Fruit fly (Drosophila melanogaster) whole organism, prepupa: ENCODE measurements around the gene Art3.
A peak's percentile ranks its signal among the peaks of the same experiment; 100 is the strongest.

Experiments
- CG10631 ChIP-seq: fragments of 200-800 bp; sonication (Bioruptor generic); optimal IDR thresholded peaks from 2 replicates; lab custom pipeline; 2016; ENCODE audit warnings: missing biosample characterization, missing genetic modification characterization
- CG10669 ChIP-seq: fragments of 200-800 bp; sonication (Bioruptor generic); optimal IDR thresholded peaks from 3 replicates; lab custom pipeline; 2018; ENCODE audit warnings: missing biosample characterization, mild to moderate bottlenecking, missing genetic modification characterization, moderate library complexity
- CG11294 ChIP-seq: fragments of 200-800 bp; sonication (Bioruptor generic); IDR thresholded peaks from 2 replicates; pipeline ENCODE4 v1.3.6; 2022; ENCODE audit warnings: missing biosample characterization, missing genetic modification characterization
- CG11762 ChIP-seq: fragments of 200-800 bp; sonication (Bioruptor generic); optimal IDR thresholded peaks from 3 replicates; lab custom pipeline; 2016; ENCODE audit warnings: missing biosample characterization, missing genetic modification characterization; ENCODE audit not compliant: insufficient read depth
- CG11902 ChIP-seq: fragments of 200-800 bp; sonication (Bioruptor generic); optimal IDR thresholded peaks from 3 replicates; lab custom pipeline; 2016; ENCODE audit warnings: missing biosample characterization, missing genetic modification characterization
- CG15336 ChIP-seq: fragments of 200-800 bp; sonication (Bioruptor generic); IDR thresholded peaks from 2 replicates; pipeline ENCODE4 v1.3.6; 2022; ENCODE audit warnings: missing biosample characterization, missing genetic modification characterization
- CG1621 ChIP-seq: fragments of 200-800 bp; sonication (Bioruptor generic); optimal IDR thresholded peaks from 3 replicates; lab custom pipeline; 2018; ENCODE audit warnings: missing biosample characterization, mild to moderate bottlenecking, missing genetic modification characterization
- CG31627 ChIP-seq: fragments of 200-800 bp; sonication (Bioruptor generic); optimal IDR thresholded peaks from 3 replicates; lab custom pipeline; 2016; ENCODE audit warnings: missing biosample characterization, missing genetic modification characterization
- CG34406 ChIP-seq: fragments of 200-800 bp; sonication (Bioruptor generic); optimal IDR thresholded peaks from 3 replicates; lab custom pipeline; 2016; ENCODE audit warnings: missing biosample characterization, missing genetic modification characterization
- CG3919 ChIP-seq: fragments of 200-800 bp; sonication (Bioruptor generic); optimal IDR thresholded peaks from 3 replicates; lab custom pipeline; 2016; ENCODE audit warnings: missing biosample characterization, missing genetic modification characterization
- CG6276 ChIP-seq: fragments of 200-800 bp; sonication (Bioruptor generic); optimal IDR thresholded peaks from 2 replicates; lab custom pipeline; 2017; ENCODE audit warnings: missing biosample characterization, mild to moderate bottlenecking, missing genetic modification characterization
- CG6792 ChIP-seq: fragments of 200-800 bp; sonication (Bioruptor generic); optimal IDR thresholded peaks from 3 replicates; lab custom pipeline; 2016; ENCODE audit warnings: missing biosample characterization, missing genetic modification characterization
- CG6854 ChIP-seq: fragments of 200-800 bp; sonication (Bioruptor generic); optimal IDR thresholded peaks from 2 replicates; lab custom pipeline; 2017; ENCODE audit warnings: missing biosample characterization, mild to moderate bottlenecking, missing genetic modification characterization
- CG8119 ChIP-seq: fragments of 200-800 bp; sonication (Bioruptor generic); IDR thresholded peaks from 3 replicates; pipeline ENCODE4 v1.3.6; 2022; ENCODE audit warnings: missing biosample characterization, missing genetic modification characterization
- CG8319 ChIP-seq: fragments of 200-800 bp; sonication (Bioruptor generic); optimal IDR thresholded peaks from 3 replicates; lab custom pipeline; 2016; ENCODE audit warnings: missing biosample characterization, missing genetic modification characterization
- CG8632 ChIP-seq: fragments of 200-800 bp; sonication (Bioruptor generic); optimal IDR thresholded peaks from 3 replicates; lab custom pipeline; 2016; ENCODE audit warnings: missing biosample characterization, missing genetic modification characterization
- CG9139 ChIP-seq: fragments of 200-800 bp; sonication (Bioruptor generic); optimal IDR thresholded peaks from 3 replicates; lab custom pipeline; 2017; ENCODE audit warnings: missing biosample characterization, mild to moderate bottlenecking, missing genetic modification characterization
- Eip78C ChIP-seq: fragments of 200-800 bp; sonication (Bioruptor generic); peaks from one replicate; lab custom pipeline; 2016; ENCODE audit warnings: missing biosample characterization, missing genetic modification characterization
- Ets96B ChIP-seq: fragments of 200-800 bp; optimal IDR thresholded peaks from 2 replicates; lab custom pipeline; 2019; ENCODE audit warnings: missing biosample characterization, mild to moderate bottlenecking, missing genetic modification characterization, moderate library complexity
- Gug ChIP-seq: fragments of 200-800 bp; sonication (Bioruptor generic); IDR thresholded peaks from 2 replicates; pipeline ENCODE4 v1.3.6; 2022; ENCODE audit warnings: missing biosample characterization, missing genetic modification characterization
- Hr38 ChIP-seq: sonication (Bioruptor generic); optimal IDR thresholded peaks from 2 replicates; lab custom pipeline; 2016; ENCODE audit warnings: missing biosample characterization, missing genetic modification characterization
- Hr39 ChIP-seq: fragments of 200-800 bp; sonication (Bioruptor generic); optimal IDR thresholded peaks from 2 replicates; lab custom pipeline; 2016; ENCODE audit warnings: missing biosample characterization, missing genetic modification characterization
- Hr4 ChIP-seq: fragments of 200-800 bp; sonication (Bioruptor generic); optimal IDR thresholded peaks from 3 replicates; lab custom pipeline; 2016; ENCODE audit warnings: missing biosample characterization, missing genetic modification characterization
- Met ChIP-seq: fragments of 200-800 bp; sonication (Bioruptor generic); optimal IDR thresholded peaks from 3 replicates; lab custom pipeline; 2016; ENCODE audit warnings: missing biosample characterization, missing genetic modification characterization
- OdsH ChIP-seq: fragments of 200-800 bp; sonication (Bioruptor generic); optimal IDR thresholded peaks from 3 replicates; lab custom pipeline; 2016; ENCODE audit warnings: missing biosample characterization, missing genetic modification characterization
- Smox ChIP-seq: fragments of 200-800 bp; sonication (Bioruptor generic); optimal IDR thresholded peaks from 3 replicates; lab custom pipeline; 2016; ENCODE audit warnings: missing biosample characterization, missing genetic modification characterization
- Sox102F ChIP-seq: fragments of 200-800 bp; sonication (Bioruptor generic); optimal IDR thresholded peaks from 2 replicates; lab custom pipeline; 2016; ENCODE audit warnings: missing biosample characterization, mild to moderate bottlenecking, missing genetic modification characterization
- Sox14 ChIP-seq: fragments of 200-800 bp; sonication (Bioruptor generic); optimal IDR thresholded peaks from 3 replicates; lab custom pipeline; 2016; ENCODE audit warnings: missing biosample characterization, missing genetic modification characterization
- Sox15 ChIP-seq: fragments of 200-800 bp; sonication (Bioruptor generic); optimal IDR thresholded peaks from 3 replicates; lab custom pipeline; 2016; ENCODE audit warnings: missing biosample characterization, missing genetic modification characterization
- achi ChIP-seq: fragments of 200-800 bp; sonication (Bioruptor generic); optimal IDR thresholded peaks from 3 replicates; lab custom pipeline; 2016; ENCODE audit warnings: missing biosample characterization, missing genetic modification characterization
- acj6 ChIP-seq: fragments of 200-800 bp; sonication (Bioruptor generic); optimal IDR thresholded peaks from 3 replicates; lab custom pipeline; 2016; ENCODE audit warnings: missing biosample characterization, missing genetic modification characterization
- cyc ChIP-seq: fragments of 200-800 bp; sonication (Bioruptor generic); optimal IDR thresholded peaks from 3 replicates; lab custom pipeline; 2016; ENCODE audit warnings: missing biosample characterization, missing genetic modification characterization
- dsx ChIP-seq: fragments of 200-800 bp; optimal IDR thresholded peaks from 3 replicates; lab custom pipeline; 2019; ENCODE audit warnings: missing biosample characterization, mild to moderate bottlenecking, missing genetic modification characterization, moderate library complexity; ENCODE audit not compliant: poor library complexity, severe bottlenecking
- esn ChIP-seq: fragments of 200-800 bp; sonication (Bioruptor generic); optimal IDR thresholded peaks from 2 replicates; lab custom pipeline; 2016; ENCODE audit warnings: missing biosample characterization, mild to moderate bottlenecking, missing genetic modification characterization, moderate library complexity
- fkh ChIP-seq: fragments of 200-800 bp; sonication (Bioruptor generic); optimal IDR thresholded peaks from 3 replicates; lab custom pipeline; 2017; ENCODE audit warnings: missing biosample characterization, mild to moderate bottlenecking, missing genetic modification characterization, moderate library complexity
- lz ChIP-seq: fragments of 200-800 bp; sonication (Bioruptor generic); optimal IDR thresholded peaks from 3 replicates; lab custom pipeline; 2016; ENCODE audit warnings: missing biosample characterization, missing genetic modification characterization
- net ChIP-seq: fragments of 200-800 bp; sonication (Bioruptor generic); optimal IDR thresholded peaks from 3 replicates; lab custom pipeline; 2016; ENCODE audit warnings: missing biosample characterization, missing genetic modification characterization
- pdm3 ChIP-seq: fragments of 200-800 bp; sonication (Bioruptor generic); optimal IDR thresholded peaks from 3 replicates; lab custom pipeline; 2016; ENCODE audit warnings: missing biosample characterization, missing genetic modification characterization
- salr ChIP-seq, 2 experiments: fragments of 200-800 bp; sonication (Bioruptor generic); optimal IDR thresholded peaks; 3 replicates each; lab custom pipeline; 2016 to 2018; ENCODE audit warnings: missing biosample characterization in 2 of 2, missing genetic modification characterization in 2 of 2, mild to moderate bottlenecking in 1 of 2
- spab ChIP-seq: fragments of 200-800 bp; sonication (Bioruptor generic); optimal IDR thresholded peaks from 2 replicates; lab custom pipeline; 2017; ENCODE audit warnings: missing biosample characterization, mild to moderate bottlenecking, missing genetic modification characterization, missing genetic modification reagents
- svp ChIP-seq: fragments of 200-800 bp; sonication (Bioruptor generic); peaks from one replicate; lab custom pipeline; 2016; ENCODE audit warnings: missing biosample characterization, missing genetic modification characterization
- topi ChIP-seq: fragments of 200-800 bp; sonication (Bioruptor generic); optimal IDR thresholded peaks from 3 replicates; lab custom pipeline; 2016; ENCODE audit warnings: missing biosample characterization, missing genetic modification characterization
- vri ChIP-seq: fragments of 200-800 bp; sonication (Bioruptor generic); optimal IDR thresholded peaks from 3 replicates; lab custom pipeline; 2016; ENCODE audit warnings: missing biosample characterization, mild to moderate bottlenecking, missing genetic modification characterization

The Art3 gene

dm6 chr3R:15229329-15229876 lies at the start of gene Art3, which contains the start of gene mRpS10 (continued):
- TF ChIP-seq spab (peak; percentile 100), Hr4 (GFP tag; lab: Kevin White, UChicago) (peak; percentile 100), OdsH (GFP tag; lab: Kevin White, UChicago) (peak; percentile 100), achi (GFP tag; lab: Kevin White, UChicago) (peak; percentile 99), CG10631 (peak; percentile 100), CG6276 (GFP tag; lab: Kevin White, UChicago) (peak; percentile 99), CG15336 (peak; percentile 100), Sox102F (GFP tag; lab: Kevin White, UChicago) (peak; percentile 99), CG6792 (peak; percentile 100)

dm6 chr3R:15277926-15278869 lies 49.0 kb upstream of the Art3 start, which contains the start of the genes MRG15 and Tm1:
MRG15 (minus strand) TSS chr3R:15278109.
Tm1 (plus strand) TSS chr3R:15278220.
- no peak for TF ChIP-seq spab
- peak; percentile 31 for TF ChIP-seq fkh
- TF ChIP-seq dsx (GFP tag; lab: Kevin White, UChicago): peak; percentile 91
- no peak for TF ChIP-seq CG11294 (GFP tag; lab: Robert Waterston, UW)
- TF ChIP-seq Sox14 (GFP tag; lab: Kevin White, UChicago): peak; percentile 10
- TF ChIP-seq CG8632 (GFP tag; lab: Kevin White, UChicago): no peak
- TF ChIP-seq Eip78C (GFP tag; lab: Kevin White, UChicago): peak; percentile 56
- peak; percentile 57 for TF ChIP-seq vri (GFP tag; lab: Kevin White, UChicago)
- TF ChIP-seq OdsH (GFP tag; lab: Kevin White, UChicago): no peak
- peak; percentile 10 for TF ChIP-seq svp (GFP tag; lab: Kevin White, UChicago)
- no peak for TF ChIP-seq pdm3 (GFP tag; lab: Kevin White, UChicago)
- TF ChIP-seq Hr39 (GFP tag; lab: Kevin White, UChicago): peak; percentile 1

- TF ChIP-seq lz (GFP tag; lab: Kevin White, UChicago): peak; percentile 97
- TF ChIP-seq CG31627 (GFP tag; lab: Kevin White, UChicago): peak; percentile 97
- TF ChIP-seq salr (GFP tag; optimal IDR thresholded peaks at IDR 0.05; lab: Kevin White, UChicago): peak; percentile 28 to 92
- TF ChIP-seq Hr38: no peak
- peak; percentile 96 for TF ChIP-seq Sox15 (GFP tag; lab: Kevin White, UChicago)
- peak; percentile 94 for TF ChIP-seq spab
- TF ChIP-seq CG15336: peak; percentile 98
- TF ChIP-seq acj6 (GFP tag; lab: Kevin White, UChicago): peak; percentile 97
- TF ChIP-seq CG1621 (tag; lab: Kevin White, UChicago): peak; percentile 93
- TF ChIP-seq CG8319 (GFP tag; lab: Kevin White, UChicago): peak; percentile 95
- peak; percentile 96 for TF ChIP-seq CG6792
- peak; percentile 98 for TF ChIP-seq esn (GFP tag; lab: Kevin White, UChicago)
- peak; percentile 97 for TF ChIP-seq topi
- TF ChIP-seq Ets96B: peak; percentile 98
- TF ChIP-seq CG6854 (GFP tag; lab: Kevin White, UChicago): peak; percentile 94
- peak; percentile 95 for TF ChIP-seq CG11902 (GFP tag; lab: Kevin White, UChicago)
- peak; percentile 93 for TF ChIP-seq CG11762
- peak; percentile 95 for TF ChIP-seq CG11294 (GFP tag; lab: Robert Waterston, UW)
- peak; percentile 79 for TF ChIP-seq Sox102F (GFP tag; lab: Kevin White, UChicago)
- TF ChIP-seq net: peak; percentile 96
- TF ChIP-seq Hr39 (GFP tag; lab: Kevin White, UChicago): peak; percentile 93
- TF ChIP-seq vri (GFP tag; lab: Kevin White, UChicago): peak; percentile 93
- peak; percentile 97 for TF ChIP-seq Sox14 (GFP tag; lab: Kevin White, UChicago)
- TF ChIP-seq svp (GFP tag; lab: Kevin White, UChicago): peak; percentile 99
- TF ChIP-seq cyc: peak; percentile 97
- peak; percentile 97 for TF ChIP-seq pdm3 (GFP tag; lab: Kevin White, UChicago)
- peak; percentile 97 for TF ChIP-seq Smox (GFP tag; lab: Kevin White, UChicago)
- peak; percentile 94 for TF ChIP-seq Gug (GFP tag; lab: Robert Waterston, UW)
- peak; percentile 96 for TF ChIP-seq Met
- no peak for TF ChIP-seq CG9139
- TF ChIP-seq CG8119 (GFP tag; lab: Robert Waterston, UW): peak; percentile 98
- TF ChIP-seq CG10669 (GFP tag; lab: Kevin White, UChicago): peak; percentile 98
- peak; percentile 97 for TF ChIP-seq CG34406 (GFP tag; lab: Kevin White, UChicago)
- TF ChIP-seq CG3919 (GFP tag; lab: Kevin White, UChicago): peak; percentile 98
These were observed 46.0 kb upstream of the Art3 start, which contains the start of the genes Cp190 and CG4338 for dm6 chr3R:15275158-15275623. Cp190 (minus strand) TSS chr3R:15275241. CG4338 (plus strand) TSS chr3R:15275522.
